Fruit fly (Drosophila melanogaster): Measurements from ENCODE around the gene Npc2c.

The Npc2c gene

DNA sequence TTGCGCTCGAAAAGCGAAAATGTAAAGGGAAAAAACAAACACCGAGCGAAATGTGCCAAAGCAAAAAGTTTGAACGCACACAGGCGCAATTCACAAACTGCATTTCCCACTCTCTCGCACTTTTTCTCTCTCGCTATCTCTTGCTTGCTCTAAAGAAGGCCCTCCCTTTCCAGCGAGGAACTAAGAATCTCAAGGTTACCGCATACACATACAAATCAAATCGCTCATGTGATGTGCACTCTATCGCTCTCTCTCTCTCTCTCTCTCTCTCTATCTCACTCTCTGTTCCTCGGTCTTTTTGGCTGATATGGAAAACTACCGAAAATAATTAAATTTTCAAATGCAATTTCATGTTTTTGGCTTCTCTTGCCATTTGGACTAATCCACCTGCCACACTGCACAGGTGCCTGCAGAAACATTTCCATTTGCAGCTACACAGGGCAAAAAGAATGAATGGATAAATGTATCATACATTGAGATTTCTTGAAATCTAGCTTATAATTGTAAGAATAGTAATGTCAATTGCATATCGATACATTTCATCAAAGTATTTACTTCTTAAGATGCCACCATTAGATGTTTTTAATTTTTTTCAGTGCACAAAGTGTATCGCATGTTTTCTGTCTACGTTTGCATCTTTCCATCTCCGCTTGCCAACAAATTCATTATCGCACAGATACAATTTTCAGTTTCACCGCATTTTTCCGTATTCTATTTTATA, 19.4 kb downstream of the Npc2c start (continued):
- TF ChIP-seq pfk (GFP tag; optimal IDR thresholded peaks at IDR 0.05) = no peak
- no peak for TF ChIP-seq Dip3 (GFP tag; optimal IDR thresholded peaks at IDR 0.05)
- no peak for TF ChIP-seq CG11560 (tag; IDR thresholded peaks at IDR 0.05)
- TF ChIP-seq CG2712 (tag; optimal IDR thresholded peaks at IDR 0.05) = peak; percentile 45
- TF ChIP-seq CG17359 (tag; optimal IDR thresholded peaks at IDR 0.05) = peak; percentile 45
- TF ChIP-seq CG14014 (GFP tag; IDR thresholded peaks at IDR 0.05) = no peak
- no peak for TF ChIP-seq ems (GFP tag; optimal IDR thresholded peaks at IDR 0.05)
- TF ChIP-seq seq (GFP tag; IDR thresholded peaks at IDR 0.05) = no peak
- TF ChIP-seq CG2199 (GFP tag; IDR thresholded peaks at IDR 0.05) = no peak
- TF ChIP-seq CG6654 (GFP tag; optimal IDR thresholded peaks at IDR 0.05) = no peak
- no peak for TF ChIP-seq Mes4 (GFP tag; optimal IDR thresholded peaks at IDR 0.05)
- no peak for TF ChIP-seq CG33557 (GFP tag; optimal IDR thresholded peaks at IDR 0.05)
- TF ChIP-seq ftz-f1 (GFP tag; optimal IDR thresholded peaks at IDR 0.05) = peak; percentile 52
- no peak for TF ChIP-seq her (GFP tag; optimal IDR thresholded peaks at IDR 0.05)
- no peak for TF ChIP-seq CG6175 (GFP tag; IDR thresholded peaks at IDR 0.05)
- TF ChIP-seq Atf6 (GFP tag; IDR thresholded peaks at IDR 0.05) = no peak
- TF ChIP-seq zen (tag; optimal IDR thresholded peaks at IDR 0.05) = no peak
- no peak for TF ChIP-seq stc (GFP tag; IDR thresholded peaks at IDR 0.05)
- no peak for TF ChIP-seq ERR (GFP tag; optimal IDR thresholded peaks at IDR 0.05)
- no peak for TF ChIP-seq Sox100B (GFP tag; optimal IDR thresholded peaks at IDR 0.05)
- no peak for TF ChIP-seq CG15073 (GFP tag; optimal IDR thresholded peaks at IDR 0.05)
- no peak for TF ChIP-seq CG7271 (tag; optimal IDR thresholded peaks at IDR 0.05)
- TF ChIP-seq CkIIα-i1 (GFP tag; IDR thresholded peaks at IDR 0.05) = no peak
- TF ChIP-seq ro (GFP tag; IDR thresholded peaks at IDR 0.05) = 0 out of 2 replicates have a peak, but pooled peaks have one; percentile 17
- TF ChIP-seq run (tag; optimal IDR thresholded peaks at IDR 0.05) = no peak
- peak in 1 of 2 experiments; percentile 4 for TF ChIP-seq dpn (GFP tag; optimal IDR thresholded peaks at IDR 0.05)
- TF ChIP-seq Poxn (GFP tag; IDR thresholded peaks at IDR 0.05) = no peak
- no peak for TF ChIP-seq Dll (GFP tag; IDR thresholded peaks at IDR 0.05; ENCODE audit: partially characterized antibody)
- no peak for TF ChIP-seq CG12942 (GFP tag; optimal IDR thresholded peaks at IDR 0.05)
- TF ChIP-seq dimm (GFP tag; IDR thresholded peaks at IDR 0.05) = no peak
- no peak for TF ChIP-seq CG13624 (GFP tag; optimal IDR thresholded peaks at IDR 0.05)
- no peak for TF ChIP-seq CG2678 (tag; optimal IDR thresholded peaks at IDR 0.05)
- TF ChIP-seq Doc2 (GFP tag; IDR thresholded peaks at IDR 0.05) = no peak
- no peak for TF ChIP-seq HLH4C (GFP tag; IDR thresholded peaks at IDR 0.05; ENCODE audit: partially characterized antibody)
- no peak for TF ChIP-seq al (GFP tag; IDR thresholded peaks at IDR 0.05)
- TF ChIP-seq oc (tag; optimal IDR thresholded peaks at IDR 0.05) = no peak
- no peak; the same call in 1 of the 2 replicates for TF ChIP-seq CG17328 (GFP tag; IDR thresholded peaks at IDR 0.05)
- no peak for TF ChIP-seq CG7963 (GFP tag; IDR thresholded peaks at IDR 0.05; ENCODE audit: partially characterized antibody)
- no peak for TF ChIP-seq CG6765 (GFP tag; optimal IDR thresholded peaks at IDR 0.05)
- no peak for TF ChIP-seq H15 (GFP tag; IDR thresholded peaks at IDR 0.05)
- TF ChIP-seq hth (optimal IDR thresholded peaks at IDR 0.05) = no peak
- no peak for TF ChIP-seq eyg (GFP tag; optimal IDR thresholded peaks at IDR 0.05)
- TF ChIP-seq gcm2 (GFP tag; optimal IDR thresholded peaks at IDR 0.05) = no peak
- TF ChIP-seq Awh (GFP tag; IDR thresholded peaks at IDR 0.05) = no peak
- TF ChIP-seq sisA (GFP tag; IDR thresholded peaks at IDR 0.05) = peak; percentile 58
- no peak for TF ChIP-seq Nf-YA (GFP tag; IDR thresholded peaks at IDR 0.05)
- TF ChIP-seq CG10366 (GFP tag; IDR thresholded peaks at IDR 0.05) = peak; percentile 32; the same call in 1 of the 2 replicates
- no peak for TF ChIP-seq CG17829 (tag; optimal IDR thresholded peaks at IDR 0.05)
- TF ChIP-seq MTF-1 (GFP tag; optimal IDR thresholded peaks at IDR 0.05; ENCODE audit: borderline replicate concordance) = no peak
- no peak for TF ChIP-seq abd-A (tag; optimal IDR thresholded peaks at IDR 0.05)
- TF ChIP-seq Gsc (GFP tag; IDR thresholded peaks at IDR 0.05) = no peak
- no peak for TF ChIP-seq toy (GFP tag; IDR thresholded peaks at IDR 0.05)

All from whole organism, embryonic.